Worm (Caenorhabditis elegans): ENCODE measurements around the gene ssp-10.

ssp-10 gene

ce11 chrIV:9854952-9855351 is 4.1 kb upstream of the ssp-10 start:
- TF ChIP-seq nhr-80 (tag; optimal IDR thresholded peaks at IDR 0.05) (peak; percentile 28), dpl-1 (GFP tag; optimal IDR thresholded peaks at IDR 0.05) (no peak), mcd-1 (GFP tag; IDR thresholded peaks at IDR 0.05) (no peak), tlf-1 (GFP tag; optimal IDR thresholded peaks at IDR 0.05) (no peak)

- TF ChIP-seq Y56A3A.18 (GFP tag; IDR thresholded peaks at IDR 0.05): 0 out of 2 replicates have a peak, but pooled peaks have one; percentile 20
- TF ChIP-seq madf-3 (GFP tag; IDR thresholded peaks at IDR 0.05): 0 out of 2 replicates have a peak, but pooled peaks have one; percentile 2
- no peak for TF ChIP-seq lin-54 (GFP tag; optimal IDR thresholded peaks at IDR 0.05)
- TF ChIP-seq zfh-2 (GFP tag; conservative IDR thresholded peaks at IDR 0.05): peak; percentile 76
- TF ChIP-seq nhr-120 (GFP tag; IDR thresholded peaks at IDR 0.05): 0 out of 2 replicates have a peak, but pooled peaks have one; percentile 9
- 0 out of 2 replicates have a peak, but pooled peaks have one; percentile 24 for TF ChIP-seq hlh-26 (GFP tag; conservative IDR thresholded peaks at IDR 0.05)
- peak; percentile 73 for TF ChIP-seq egrh-3 (GFP tag; IDR thresholded peaks at IDR 0.05)
- TF ChIP-seq mcd-1 (GFP tag; IDR thresholded peaks at IDR 0.05): 0 out of 2 replicates have a peak, but pooled peaks have one; percentile 5
- no peak for TF ChIP-seq tlf-1 (GFP tag; optimal IDR thresholded peaks at IDR 0.05)
These were observed 2.1 kb upstream of the ssp-10 start for ce11 chrIV:9852818-9853466.

ce11 chrIV:9852250-9852649 is 1.4 kb upstream of the ssp-10 start, which contains the start of gene ssq-1:
ssq-1 (plus strand) TSS chrIV:9852550.
- TF ChIP-seq bed-2 (GFP tag; IDR thresholded peaks at IDR 0.05) (no peak), nhr-179 (tag; optimal IDR thresholded peaks at IDR 0.05) (no peak), tlf-1 (GFP tag; optimal IDR thresholded peaks at IDR 0.05) (no peak), sdz-38 (tag; optimal IDR thresholded peaks at IDR 0.05) (no peak), sptf-2 (GFP tag; optimal IDR thresholded peaks at IDR 0.05) (no peak), hlh-12 (tag; optimal IDR thresholded peaks at IDR 0.05) (no peak), mxl-1 (tag; optimal IDR thresholded peaks at IDR 0.05) (no peak), ztf-25 (GFP tag; IDR thresholded peaks at IDR 0.05) (no peak), K11D2.4 (GFP tag; IDR thresholded peaks at IDR 0.05) (no peak), sea-2 (GFP tag; IDR thresholded peaks at IDR 0.05) (no peak), F33H1.4 (GFP tag; IDR thresholded peaks at IDR 0.05) (no peak), attf-5 (GFP tag; optimal IDR thresholded peaks at IDR 0.05) (no peak), mel-28 (tag; optimal IDR thresholded peaks at IDR 0.05; ENCODE audit: borderline replicate concordance) (no peak), attf-3 (GFP tag; conservative IDR thresholded peaks at IDR 0.05) (no peak)

ce11 chrIV:9849624-9850023 is 1.2 kb downstream of the ssp-10 start, which contains the start of gene K07F5.8:
K07F5.8 (minus strand) TSS chrIV:9849724.
- TF ChIP-seq ztf-22 (GFP tag; optimal IDR thresholded peaks at IDR 0.05) (no peak), tbx-9 (tag; optimal IDR thresholded peaks at IDR 0.05; ENCODE audit: borderline replicate concordance) (no peak), F33H1.4 (GFP tag; IDR thresholded peaks at IDR 0.05) (no peak), chd-7 (tag; optimal IDR thresholded peaks at IDR 0.05) (no peak)

- no peak for TF ChIP-seq athp-1 (tag; optimal IDR thresholded peaks at IDR 0.05)
- TF ChIP-seq madf-8 (GFP tag; conservative IDR thresholded peaks at IDR 0.05): no peak
- no peak for TF ChIP-seq Y79H2A.3 (GFP tag; conservative IDR thresholded peaks at IDR 0.05)
- no peak for TF ChIP-seq nhr-120 (GFP tag; IDR thresholded peaks at IDR 0.05)
- TF ChIP-seq cebp-1 (GFP tag; IDR thresholded peaks at IDR 0.05): no peak
- TF ChIP-seq cebp-1 (tag; optimal IDR thresholded peaks at IDR 0.05): no peak
- TF ChIP-seq snpc-1.3 (tag; optimal IDR thresholded peaks at IDR 0.05; ENCODE audit: insufficient read depth): no peak
- no peak for TF ChIP-seq B0019.2 (GFP tag; conservative IDR thresholded peaks at IDR 0.05)
- no peak for TF ChIP-seq aptf-2 (GFP tag; conservative IDR thresholded peaks at IDR 0.05)
- TF ChIP-seq ama-1 (optimal IDR thresholded peaks at IDR 0.05): no peak
- no peak for TF ChIP-seq ama-1 (GFP tag; optimal IDR thresholded peaks at IDR 0.05)
- no peak for TF ChIP-seq let-526 (GFP tag; IDR thresholded peaks at IDR 0.05)
- TF ChIP-seq rec-8 (tag; optimal IDR thresholded peaks at IDR 0.05): no peak
- no peak for TF ChIP-seq B0336.3 (GFP tag; IDR thresholded peaks at IDR 0.05)
- no peak for TF ChIP-seq cebp-2 (GFP tag; IDR thresholded peaks at IDR 0.05)
- TF ChIP-seq egl-44 (GFP tag; IDR thresholded peaks at IDR 0.05): no peak
These were observed 2.8 kb downstream of the ssp-10 start, which contains the start of gene K07F5.7 for ce11 chrIV:9848075-9848474. K07F5.7 (minus strand) TSS chrIV:9848175.
